Worm (Caenorhabditis elegans) whole organism, L4 larva: ENCODE data around the gene Y46B2A.3.
A peak's percentile ranks its signal among the peaks of the same experiment; 100 is the strongest.

ENCODE experiments used
- D1046.2 ChIP-seq: fragments of 200-800 bp; sonication (Bioruptor generic); IDR thresholded peaks from 2 replicates; pipeline ENCODE4 v1.3.6; 2022; ENCODE audit warnings: missing genetic modification characterization, missing compliant biosample characterization
- R02D3.7 ChIP-seq: fragments of 150-350 bp; sonication (generic microtip); optimal IDR thresholded peaks from 3 replicates; lab custom pipeline; 2014; ENCODE audit warnings: missing biosample characterization, missing genetic modification characterization
- Y5F2A.4 ChIP-seq: fragments of 200-800 bp; sonication (Bioruptor generic); optimal IDR thresholded peaks from 2 replicates; lab custom pipeline; 2018; ENCODE audit warnings: mild to moderate bottlenecking, missing genetic modification characterization, missing compliant biosample characterization
- ceh-44 ChIP-seq: fragments of 200-800 bp; sonication (Bioruptor generic); IDR thresholded peaks from 2 replicates; pipeline ENCODE4 v1.3.6; 2022; ENCODE audit warnings: missing genetic modification reagents, missing genetic modification characterization, missing compliant biosample characterization
- ceh-62 ChIP-seq: sonication (generic microtip); optimal IDR thresholded peaks from 2 replicates; lab custom pipeline; 2017; ENCODE audit warnings: missing biosample characterization, missing genetic modification characterization
- ctbp-1 ChIP-seq: fragments of 200-800 bp; sonication (Bioruptor generic); IDR thresholded peaks from 2 replicates; pipeline ENCODE4 v1.3.6; 2022; ENCODE audit warnings: missing genetic modification reagents, missing genetic modification characterization, missing compliant biosample characterization
- daf-16 ChIP-seq, 3 experiments: sonication (generic microtip); optimal IDR thresholded peaks; 2 replicates each; lab custom pipeline; 2016 to 2017; ENCODE audit warnings: missing genetic modification characterization in 3 of 3, missing genetic modification reagents in 3 of 3, mild to moderate bottlenecking in 2 of 3, missing compliant biosample characterization in 2 of 3, missing biosample characterization in 1 of 3, moderate library complexity in 1 of 3
- dmd-6 ChIP-seq: fragments of 200-800 bp; sonication (Bioruptor generic); IDR thresholded peaks from 2 replicates; pipeline ENCODE4 v1.3.6; 2022; ENCODE audit warnings: missing genetic modification reagents, missing genetic modification characterization, missing compliant biosample characterization
- dmd-9 ChIP-seq: fragments of 200-800 bp; sonication (Bioruptor generic); IDR thresholded peaks from 2 replicates; pipeline ENCODE4 v1.3.6; 2022; ENCODE audit warnings: missing genetic modification reagents, missing genetic modification characterization, missing compliant biosample characterization
- dpl-1 ChIP-seq: fragments of 150-350 bp; optimal IDR thresholded peaks from 2 replicates; lab custom pipeline; 2014; ENCODE audit warnings: missing biosample characterization, missing genetic modification reagents, missing genetic modification characterization
- duxl-1 ChIP-seq: sonication (generic microtip); optimal IDR thresholded peaks from 2 replicates; lab custom pipeline; 2016; ENCODE audit warnings: mild to moderate bottlenecking, missing genetic modification characterization, moderate library complexity, missing compliant biosample characterization; ENCODE audit not compliant: poor library complexity
- dve-1 ChIP-seq: sonication (generic microtip); optimal IDR thresholded peaks from 2 replicates; lab custom pipeline; 2017; ENCODE audit warnings: antibody characterized with exemption, mild to moderate bottlenecking, missing genetic modification characterization, missing compliant biosample characterization; ENCODE audit not compliant: insufficient read depth
- fos-1 ChIP-seq: fragments of 150-350 bp; optimal IDR thresholded peaks from 2 replicates; lab custom pipeline; 2014; ENCODE audit warnings: missing biosample characterization, missing genetic modification characterization
- gei-8 ChIP-seq: fragments of 200-800 bp; sonication (Bioruptor generic); optimal IDR thresholded peaks from 2 replicates; lab custom pipeline; 2018; ENCODE audit warnings: mild to moderate bottlenecking, missing genetic modification characterization, missing compliant biosample characterization
- hlh-11 ChIP-seq: fragments of 200-800 bp; sonication (Bioruptor generic); optimal IDR thresholded peaks from 2 replicates; lab custom pipeline; 2018; ENCODE audit warnings: mild to moderate bottlenecking, missing genetic modification characterization, missing compliant biosample characterization
- lim-7 ChIP-seq: fragments of 200-800 bp; sonication (Bioruptor generic); IDR thresholded peaks from 2 replicates; pipeline ENCODE4 v1.3.6; 2022; ENCODE audit warnings: missing genetic modification characterization, missing compliant biosample characterization
- lin-38 ChIP-seq: fragments of 200-800 bp; sonication (Bioruptor generic); IDR thresholded peaks from 2 replicates; pipeline ENCODE4 v1.3.6; 2022; ENCODE audit warnings: missing genetic modification reagents, missing genetic modification characterization, missing compliant biosample characterization
- lir-3 ChIP-seq: sonication (generic microtip); optimal IDR thresholded peaks from 2 replicates; lab custom pipeline; 2016; ENCODE audit warnings: mild to moderate bottlenecking, missing genetic modification characterization, missing compliant biosample characterization
- lsy-2 ChIP-seq, 2 experiments: fragments of 150-350 bp in 1 of 2; sonication (generic microtip) in 1 of 2; optimal IDR thresholded peaks; 2 replicates each; lab custom pipeline; 2014 to 2017; ENCODE audit warnings: missing biosample characterization in 2 of 2, missing genetic modification characterization in 2 of 2
- mes-2 ChIP-seq: sonication (generic microtip); optimal IDR thresholded peaks from 2 replicates; lab custom pipeline; 2016; ENCODE audit warnings: missing genotype, mild to moderate bottlenecking, missing genetic modification characterization, missing compliant biosample characterization; ENCODE audit not compliant: poor library complexity, severe bottlenecking
- mxl-3 ChIP-seq: fragments of 200-800 bp; sonication (Bioruptor generic); optimal IDR thresholded peaks from 2 replicates; lab custom pipeline; 2018; ENCODE audit warnings: mild to moderate bottlenecking, missing genetic modification characterization, missing compliant biosample characterization
- nhr-10 ChIP-seq: fragments of 150-350 bp; optimal IDR thresholded peaks from 2 replicates; lab custom pipeline; 2014; ENCODE audit warnings: missing biosample characterization, missing genetic modification characterization
- nhr-237 ChIP-seq: sonication (generic microtip); optimal IDR thresholded peaks from 2 replicates; lab custom pipeline; 2017; ENCODE audit warnings: missing biosample characterization, missing genetic modification characterization
- nhr-41 ChIP-seq: fragments of 200-800 bp; sonication (Bioruptor generic); IDR thresholded peaks from 2 replicates; pipeline ENCODE4 v1.3.6; 2022; ENCODE audit warnings: missing genetic modification reagents, missing genetic modification characterization, missing compliant biosample characterization
- nhr-6 ChIP-seq: fragments of 150-350 bp; optimal IDR thresholded peaks from 2 replicates; lab custom pipeline; 2014; ENCODE audit warnings: missing biosample characterization, missing genetic modification characterization
- php-3 ChIP-seq: fragments of 200-800 bp; sonication (Bioruptor generic); IDR thresholded peaks from 2 replicates; pipeline ENCODE4 v1.3.6; 2022; ENCODE audit warnings: missing genetic modification reagents, missing genetic modification characterization, missing compliant biosample characterization
- set-16 ChIP-seq: fragments of 200-800 bp; sonication (Bioruptor generic); IDR thresholded peaks from 2 replicates; pipeline ENCODE4 v1.3.6; 2022; ENCODE audit warnings: missing genetic modification reagents, missing genetic modification characterization, missing compliant biosample characterization
- snpc-1.2 ChIP-seq: fragments of 200-800 bp; sonication (Bioruptor generic); IDR thresholded peaks from 2 replicates; pipeline ENCODE4 v1.3.6; 2022; ENCODE audit warnings: missing genetic modification reagents, missing genetic modification characterization, missing compliant biosample characterization
- spr-1 ChIP-seq: sonication (generic microtip); optimal IDR thresholded peaks from 2 replicates; lab custom pipeline; 2016; ENCODE audit warnings: mild to moderate bottlenecking, missing genetic modification characterization, missing compliant biosample characterization
- tag-97 ChIP-seq: fragments of 200-800 bp; sonication (Bioruptor generic); IDR thresholded peaks from 2 replicates; pipeline ENCODE4 v1.3.6; 2022; ENCODE audit warnings: missing genetic modification characterization, missing compliant biosample characterization
- tra-1 ChIP-seq: fragments of 200-800 bp; sonication (Bioruptor generic); IDR thresholded peaks from 2 replicates; pipeline ENCODE4 v1.3.6; 2022; ENCODE audit warnings: missing genetic modification reagents, missing genetic modification characterization, missing compliant biosample characterization
- unc-62 ChIP-seq, 3 experiments: fragments of 150-350 bp in 1 of 3; sonication (generic microtip); optimal IDR thresholded peaks in 2 of 3; peaks in 1 of 3; 1 replicate in 1 of 3; 2 replicates in 2 of 3; lab custom pipeline; 2014 to 2017; ENCODE audit warnings: missing biosample characterization in 3 of 3, missing genetic modification characterization in 3 of 3, missing genetic modification reagents in 3 of 3, missing genotype in 1 of 3
- zip-2 ChIP-seq: fragments of 150-350 bp; optimal IDR thresholded peaks from 2 replicates; lab custom pipeline; 2014; ENCODE audit warnings: missing biosample characterization, missing genetic modification characterization
- ztf-7 ChIP-seq: fragments of 150-350 bp; optimal IDR thresholded peaks from 2 replicates; lab custom pipeline; 2014; ENCODE audit warnings: missing biosample characterization, missing genetic modification characterization

The Y46B2A.3 gene

ce11 chrII:915206-915605, 48.5 kb upstream of the Y46B2A.3 start (continued):
- TF ChIP-seq zip-2 (tag; lab: Kevin White, UChicago): no peak
- TF ChIP-seq R02D3.7 (tag; lab: Kevin White, UChicago): no peak
- TF ChIP-seq unc-62 (GFP tag; optimal IDR thresholded peaks at IDR 0.05 in 1 of 2; lab: Kevin White, UChicago): peak; percentile 32 to 91
- TF ChIP-seq unc-62 (tag; optimal IDR thresholded peaks at IDR 0.05; lab: Kevin White, UChicago): no peak
- TF ChIP-seq nhr-10 (tag; lab: Kevin White, UChicago): peak; percentile 9
- TF ChIP-seq gei-8 (GFP tag; lab: Kevin White, UChicago): no peak
- TF ChIP-seq dve-1 (tag; lab: Kevin White, UChicago): no peak
- TF ChIP-seq D1046.2 (GFP tag; lab: Robert Waterston, UW): no peak
- TF ChIP-seq lim-7 (GFP tag; lab: Robert Waterston, UW): no peak
- no peak for TF ChIP-seq ctbp-1 (GFP tag; lab: Robert Waterston, UW)
- TF ChIP-seq ceh-62 (tag; lab: Kevin White, UChicago): no peak
- TF ChIP-seq tag-97 (GFP tag; lab: Robert Waterston, UW): no peak
- peak; percentile 20 for TF ChIP-seq duxl-1
- peak; percentile 85; the same call in 1 of the 2 replicates for TF ChIP-seq nhr-41
- TF ChIP-seq lsy-2 (tag; optimal IDR thresholded peaks at IDR 0.05; lab: Kevin White, UChicago): no peak
- TF ChIP-seq dmd-9 (GFP tag; lab: Robert Waterston, UW): no peak
- TF ChIP-seq nhr-6 (tag; lab: Kevin White, UChicago): peak; percentile 79

ce11 chrII:913222-913722, 46.6 kb upstream of the Y46B2A.3 start, which contains the start of gene fbxc-33:
TSS of gene fbxc-33 (plus strand) at chrII:913672.
- TF ChIP-seq lin-38 (GFP tag; lab: Robert Waterston, UW) (peak; percentile 81; the same call in 1 of the 2 replicates), Y5F2A.4 (no peak), nhr-6 (tag; lab: Kevin White, UChicago) (peak; percentile 19), fos-1 (tag; lab: Kevin White, UChicago) (no peak), dpl-1 (peak; percentile 41), mes-2 (tag; lab: Kevin White, UChicago) (peak; percentile 33)
- TF ChIP-seq, all 104 proteins: peak for 4

DNA sequence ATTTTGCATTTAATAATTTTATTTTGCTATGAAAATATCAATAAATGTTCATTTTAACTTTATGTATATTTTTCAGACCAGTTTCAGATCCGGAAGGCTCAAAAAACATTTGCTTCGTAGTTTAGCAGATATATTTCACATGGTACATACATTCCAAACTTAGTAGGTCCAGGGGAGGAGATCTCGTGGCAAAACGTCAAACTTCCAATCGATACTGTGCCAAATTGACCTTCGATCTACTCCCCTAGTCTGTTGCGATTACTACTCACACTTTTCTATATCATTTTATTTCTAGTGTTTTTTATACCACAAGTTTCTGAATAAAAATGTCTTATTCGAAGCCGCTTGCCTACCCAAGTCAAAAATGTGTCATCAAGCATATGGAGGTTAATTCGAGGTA, 45.0 kb upstream of the Y46B2A.3 start, which contains the start of gene fbxc-31:
Gene fbxc-31, plus strand, starts transcription at position 301 of the 400 bp plus-strand sequence.
- TF ChIP-seq snpc-1.2 (GFP tag; lab: Robert Waterston, UW): no peak
- no peak for TF ChIP-seq set-16
- TF ChIP-seq dmd-6 (GFP tag; lab: Robert Waterston, UW): no peak
- TF ChIP-seq lir-3 (tag; lab: Kevin White, UChicago): no peak
- TF ChIP-seq php-3 (GFP tag; lab: Robert Waterston, UW): no peak
- TF ChIP-seq lsy-2 (tag; optimal IDR thresholded peaks at IDR 0.05; lab: Kevin White, UChicago): no peak
- no peak for TF ChIP-seq nhr-237 (tag; lab: Kevin White, UChicago)
- no peak for TF ChIP-seq hlh-11
- no peak for TF ChIP-seq ceh-44 (GFP tag; lab: Robert Waterston, UW)
- no peak for TF ChIP-seq spr-1
- no peak for TF ChIP-seq tra-1 (GFP tag; lab: Robert Waterston, UW)
- TF ChIP-seq daf-16 (GFP tag; optimal IDR thresholded peaks at IDR 0.05; lab: Kevin White, UChicago): no peak
- no peak for TF ChIP-seq daf-16 (tag; optimal IDR thresholded peaks at IDR 0.05; lab: Kevin White, UChicago)
- no peak for TF ChIP-seq mxl-3 (GFP tag; lab: Kevin White, UChicago)
- no peak for TF ChIP-seq D1046.2 (GFP tag; lab: Robert Waterston, UW)
- TF ChIP-seq dpl-1: no peak
- TF ChIP-seq ztf-7: no peak
- TF ChIP-seq, all 104 proteins: peak for 0

DNA sequence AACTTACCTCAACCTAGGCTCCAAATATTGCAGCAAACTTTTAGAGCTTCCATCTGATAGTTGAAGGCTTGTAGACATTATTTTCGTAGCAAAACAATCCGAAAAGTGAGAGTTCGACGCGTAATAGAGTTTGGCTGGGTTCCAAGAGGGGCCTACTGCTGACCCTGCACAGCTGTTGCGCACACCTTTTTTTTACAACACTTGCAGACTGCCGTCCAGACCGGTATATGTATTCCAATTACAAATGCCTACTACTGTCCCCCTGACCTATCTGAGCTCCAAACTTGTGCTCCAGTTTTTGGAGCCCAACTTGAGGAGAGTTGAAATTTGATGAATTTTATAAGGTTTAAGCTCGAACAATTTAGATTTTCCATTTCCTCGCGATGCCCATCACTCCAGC, 42.9 kb upstream of the Y46B2A.3 start, which contains the start of the genes fbxc-24 and fbxc-27:
Gene fbxc-24, minus strand, starts transcription at position 101 of the 400 bp plus-strand sequence.
Gene fbxc-27, plus strand, starts transcription at position 216 of the 400 bp plus-strand sequence.
- no peak for TF ChIP-seq snpc-1.2 (GFP tag; lab: Robert Waterston, UW)
